Worm (Caenorhabditis elegans): ENCODE results near the gene suca-1.

ce11 chrX:10888201-10888600 is 11.7 kb downstream of the suca-1 start, which contains the start of gene F47B10.6:
- TF ChIP-seq sea-2 (GFP tag; IDR thresholded peaks at IDR 0.05) = no peak
- TF ChIP-seq ceh-58 (GFP tag; IDR thresholded peaks at IDR 0.05) = no peak
- TF ChIP-seq lin-35 (GFP tag; optimal IDR thresholded peaks at IDR 0.05) = no peak
- TF ChIP-seq D2030.7 (GFP tag; IDR thresholded peaks at IDR 0.05) = no peak
- no peak for TF ChIP-seq snpc-4 (GFP tag; optimal IDR thresholded peaks at IDR 0.05)
- no peak for TF ChIP-seq snpc-4 (tag; optimal IDR thresholded peaks at IDR 0.05)
- no peak for TF ChIP-seq B0035.1 (tag; optimal IDR thresholded peaks at IDR 0.05)
- TF ChIP-seq F55B11.4 (tag; optimal IDR thresholded peaks at IDR 0.05; ENCODE audit: borderline replicate concordance, insufficient read depth) = no peak
- no peak for TF ChIP-seq B0019.2 (GFP tag; conservative IDR thresholded peaks at IDR 0.05)
- no peak for TF ChIP-seq gei-17 (GFP tag; optimal IDR thresholded peaks at IDR 0.05)
- TF ChIP-seq Y53F4B.3 (GFP tag; IDR thresholded peaks at IDR 0.05) = no peak

Measured in whole organism, young adult.